Worm (Caenorhabditis elegans) whole organism, young adult: ENCODE measurements around the gene ZK856.18.
A peak's percentile ranks its signal among the peaks of the same experiment; 100 is the strongest.

Experiments used
- C17E4.6 ChIP-seq: fragments of 200-800 bp; sonication (Bioruptor generic); IDR thresholded peaks from 2 replicates; pipeline ENCODE4 v1.3.6; 2022; ENCODE audit warnings: missing genetic modification reagents, missing genetic modification characterization, missing compliant biosample characterization
- F55B11.4 ChIP-seq: sonication (generic microtip); optimal IDR thresholded peaks from 2 replicates; lab custom pipeline; 2016; ENCODE audit warnings: missing compliant biosample characterization, missing genetic modification characterization, borderline replicate concordance; ENCODE audit not compliant: insufficient read depth
- K11D2.4 ChIP-seq: fragments of 200-800 bp; sonication (Bioruptor generic); IDR thresholded peaks from 2 replicates; pipeline ENCODE4 v1.3.6; 2022; ENCODE audit warnings: missing genetic modification reagents, missing genetic modification characterization, missing compliant biosample characterization
- K12H6.12 ChIP-seq: fragments of 200-800 bp; sonication (Bioruptor generic); optimal IDR thresholded peaks from 2 replicates; lab custom pipeline; 2018; ENCODE audit warnings: mild to moderate bottlenecking, missing genetic modification characterization, missing compliant biosample characterization
- Y79H2A.3 ChIP-seq: fragments of 200-800 bp; sonication (Bioruptor generic); conservative IDR thresholded peaks from 2 replicates; pipeline ENCODE4 v1.3.6; 2022; ENCODE audit warnings: missing genetic modification reagents, missing genetic modification characterization, missing compliant biosample characterization
- Y95B8A.8 ChIP-seq: fragments of 200-800 bp; sonication (Bioruptor generic); IDR thresholded peaks from 2 replicates; pipeline ENCODE4 v1.3.6; 2022; ENCODE audit warnings: missing genetic modification reagents, missing genetic modification characterization, missing compliant biosample characterization
- attf-3 ChIP-seq: fragments of 200-800 bp; sonication (Bioruptor generic); conservative IDR thresholded peaks from 2 replicates; pipeline ENCODE4 v1.3.6; 2022; ENCODE audit warnings: missing genetic modification reagents, missing genetic modification characterization, missing compliant biosample characterization
- bed-1 ChIP-seq: fragments of 200-800 bp; sonication (Bioruptor generic); IDR thresholded peaks from 2 replicates; pipeline ENCODE4 v1.3.6; 2022; ENCODE audit warnings: missing genetic modification reagents, missing genetic modification characterization, missing compliant biosample characterization
- bed-2 ChIP-seq: fragments of 200-800 bp; sonication (Bioruptor generic); IDR thresholded peaks from 2 replicates; pipeline ENCODE4 v1.3.6; 2022; ENCODE audit warnings: missing genetic modification reagents, missing genetic modification characterization, missing compliant biosample characterization
- ceh-40 ChIP-seq: fragments of 200-800 bp; sonication (Bioruptor generic); IDR thresholded peaks from 2 replicates; pipeline ENCODE4 v1.3.6; 2022; ENCODE audit warnings: missing genetic modification characterization, missing compliant biosample characterization
- ceh-58 ChIP-seq: fragments of 200-800 bp; sonication (Bioruptor generic); IDR thresholded peaks from 2 replicates; pipeline ENCODE4 v1.3.6; 2022; ENCODE audit warnings: missing genetic modification characterization, missing compliant biosample characterization
- ceh-91 ChIP-seq: fragments of 200-800 bp; sonication (Bioruptor generic); IDR thresholded peaks from 2 replicates; pipeline ENCODE4 v1.3.6; 2022; ENCODE audit warnings: missing genetic modification reagents, missing genetic modification characterization, missing compliant biosample characterization
- chd-7 ChIP-seq: sonication (generic microtip); optimal IDR thresholded peaks from 2 replicates; lab custom pipeline; 2016; ENCODE audit warnings: mild to moderate bottlenecking, missing genetic modification characterization, moderate library complexity, missing compliant biosample characterization
- dpl-1 ChIP-seq: fragments of 150-350 bp; optimal IDR thresholded peaks from 2 replicates; lab custom pipeline; 2014; ENCODE audit warnings: missing biosample characterization, missing genetic modification reagents, missing genetic modification characterization
- egl-18 ChIP-seq: fragments of 200-800 bp; sonication (Bioruptor generic); IDR thresholded peaks from 2 replicates; pipeline ENCODE4 v1.3.6; 2022; ENCODE audit warnings: missing genetic modification reagents, missing genetic modification characterization, missing compliant biosample characterization
- ets-4 ChIP-seq: fragments of 200-800 bp; sonication (Bioruptor generic); optimal IDR thresholded peaks from 2 replicates; lab custom pipeline; 2018; ENCODE audit warnings: mild to moderate bottlenecking, missing genetic modification characterization, missing compliant biosample characterization
- him-1 ChIP-seq: sonication (generic microtip); optimal IDR thresholded peaks from 2 replicates; lab custom pipeline; 2016; ENCODE audit warnings: missing genotype, missing genetic modification reagents, missing genetic modification characterization, missing compliant biosample characterization
- hmg-1.2 ChIP-seq: fragments of 200-800 bp; sonication (Bioruptor generic); IDR thresholded peaks from 2 replicates; pipeline ENCODE4 v1.3.6; 2022; ENCODE audit warnings: missing genetic modification reagents, missing genetic modification characterization, missing compliant biosample characterization
- hmg-20 ChIP-seq: fragments of 200-800 bp; sonication (Bioruptor generic); IDR thresholded peaks from 2 replicates; pipeline ENCODE4 v1.3.6; 2022; ENCODE audit warnings: missing genetic modification reagents, missing genetic modification characterization, missing compliant biosample characterization
- hsf-1 ChIP-seq: fragments of 200-800 bp; sonication (Bioruptor generic); IDR thresholded peaks from 2 replicates; pipeline ENCODE4 v1.3.6; 2022; ENCODE audit warnings: missing genetic modification reagents, missing genetic modification characterization, missing compliant biosample characterization
- lag-1 ChIP-seq: fragments of 200-800 bp; sonication (Bioruptor generic); IDR thresholded peaks from 2 replicates; pipeline ENCODE4 v1.3.6; 2022; ENCODE audit warnings: missing genetic modification reagents, missing genetic modification characterization, missing compliant biosample characterization
- let-607 ChIP-seq, 2 experiments: fragments of 200-800 bp in 1 of 2; sonication (Bioruptor generic) in 1 of 2; sonication (generic microtip) in 1 of 2; optimal IDR thresholded peaks; 2 replicates each; lab custom pipeline; 2016 to 2018; ENCODE audit warnings: mild to moderate bottlenecking in 2 of 2, missing compliant biosample characterization in 2 of 2, missing genetic modification characterization in 2 of 2, moderate library complexity in 2 of 2, missing genotype in 1 of 2
- lin-35 ChIP-seq, 3 experiments: fragments of 150-350 bp in 2 of 3; sonication (generic microtip) in 1 of 3; optimal IDR thresholded peaks; 2 replicates each; lab custom pipeline; 2014 to 2018; ENCODE audit warnings: missing biosample characterization in 3 of 3, missing genetic modification characterization in 3 of 3, missing genetic modification reagents in 3 of 3
- lir-1 ChIP-seq: fragments of 200-800 bp; sonication (Bioruptor generic); conservative IDR thresholded peaks from 2 replicates; pipeline ENCODE4 v1.3.6; 2022; ENCODE audit warnings: missing genetic modification reagents, missing genetic modification characterization, missing compliant biosample characterization
- madf-10 ChIP-seq: sonication (generic microtip); optimal IDR thresholded peaks from 2 replicates; lab custom pipeline; 2016; ENCODE audit warnings: mild to moderate bottlenecking, missing genetic modification characterization, missing compliant biosample characterization
- madf-6 ChIP-seq: fragments of 200-800 bp; sonication (Bioruptor generic); IDR thresholded peaks from 2 replicates; pipeline ENCODE4 v1.3.6; 2022; ENCODE audit warnings: missing genetic modification reagents, missing genetic modification characterization, missing compliant biosample characterization
- nhr-120 ChIP-seq: fragments of 200-800 bp; sonication (Bioruptor generic); IDR thresholded peaks from 2 replicates; pipeline ENCODE4 v1.3.6; 2022; ENCODE audit warnings: missing genetic modification characterization, missing compliant biosample characterization
- nhr-80 ChIP-seq: sonication (generic microtip); optimal IDR thresholded peaks from 2 replicates; lab custom pipeline; 2016; ENCODE audit warnings: missing genetic modification characterization, missing compliant biosample characterization
- nhr-90 ChIP-seq: sonication (generic microtip); optimal IDR thresholded peaks from 2 replicates; lab custom pipeline; 2016; ENCODE audit warnings: missing genotype, mild to moderate bottlenecking, missing genetic modification characterization, missing compliant biosample characterization
- pha-4 ChIP-seq: fragments of 150-350 bp; sonication (generic microtip); optimal IDR thresholded peaks from 2 replicates; lab custom pipeline; 2014; ENCODE audit warnings: missing biosample characterization, missing genetic modification reagents, missing genetic modification characterization
- rpc-1 ChIP-seq, 2 experiments: fragments of 150-350 bp in 1 of 2; sonication (generic microtip) in 1 of 2; optimal IDR thresholded peaks; 2 replicates each; lab custom pipeline; 2014 to 2018; ENCODE audit warnings: missing biosample characterization in 1 of 2, missing genetic modification characterization in 1 of 2, missing genetic modification reagents in 1 of 2, missing genotype in 1 of 2
- sea-2 ChIP-seq: fragments of 200-800 bp; sonication (Bioruptor generic); IDR thresholded peaks from 2 replicates; pipeline ENCODE4 v1.3.6; 2022; ENCODE audit warnings: missing genetic modification characterization, missing compliant biosample characterization
- snpc-3.4 ChIP-seq: sonication (generic microtip); optimal IDR thresholded peaks from 2 replicates; lab custom pipeline; 2017; ENCODE audit warnings: missing genetic modification characterization, mild to moderate bottlenecking, missing compliant biosample characterization, antibody characterized with exemption, moderate library complexity, missing genotype, missing genetic modification reagents
- somi-1 ChIP-seq: fragments of 200-800 bp; sonication (Bioruptor generic); optimal IDR thresholded peaks from 2 replicates; lab custom pipeline; 2018; ENCODE audit warnings: mild to moderate bottlenecking, missing genetic modification characterization, missing compliant biosample characterization
- tlf-1 ChIP-seq: fragments of 200-800 bp; sonication (Bioruptor generic); optimal IDR thresholded peaks from 2 replicates; lab custom pipeline; 2018; ENCODE audit warnings: mild to moderate bottlenecking, missing genetic modification characterization, missing compliant biosample characterization
- zim-3 ChIP-seq: sonication (generic microtip); optimal IDR thresholded peaks from 2 replicates; lab custom pipeline; 2017; ENCODE audit warnings: mild to moderate bottlenecking, missing genetic modification characterization, moderate library complexity, missing compliant biosample characterization
- ztf-26 ChIP-seq: sonication (generic microtip); optimal IDR thresholded peaks from 2 replicates; lab custom pipeline; 2017; ENCODE audit warnings: missing genetic modification characterization, missing compliant biosample characterization
- ztf-6 ChIP-seq: fragments of 200-800 bp; sonication (Bioruptor generic); IDR thresholded peaks from 2 replicates; pipeline ENCODE4 v1.3.6; 2022; ENCODE audit warnings: missing genetic modification reagents, missing genetic modification characterization, missing compliant biosample characterization

ZK856.18 gene

DNA sequence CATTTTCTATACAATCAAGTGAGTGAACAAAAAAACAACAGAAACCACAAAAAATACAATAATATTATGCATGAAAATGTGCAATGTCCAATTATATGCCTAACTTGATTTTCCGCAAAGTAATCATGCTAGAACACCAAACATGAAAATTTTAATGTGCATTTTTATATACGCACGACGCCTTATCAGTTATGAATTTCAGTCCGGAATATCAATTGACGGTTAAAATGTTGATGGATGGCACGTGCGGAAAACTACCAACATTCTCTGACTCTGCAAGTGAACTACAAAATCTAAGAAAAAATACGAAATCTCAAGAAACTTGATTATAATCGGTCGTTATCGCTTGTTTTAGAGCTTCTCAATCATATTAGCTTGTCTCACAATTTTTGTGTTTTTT, 25.8 kb downstream of the ZK856.18 start:
- no peak for TF ChIP-seq bed-2 (GFP tag; lab: Robert Waterston, UW)
- no peak for TF ChIP-seq lag-1 (GFP tag; lab: Robert Waterston, UW)
- no peak for TF ChIP-seq rpc-1 (optimal IDR thresholded peaks at IDR 0.05; lab: Kevin White, UChicago)
- TF ChIP-seq rpc-1 (tag; optimal IDR thresholded peaks at IDR 0.05; lab: Kevin White, UChicago) = no peak
- TF ChIP-seq nhr-80 (tag; lab: Kevin White, UChicago) = peak; percentile 56
- TF ChIP-seq attf-3 (GFP tag; lab: Robert Waterston, UW) = no peak
- no peak for TF ChIP-seq lir-1 (GFP tag; lab: Robert Waterston, UW)
- TF ChIP-seq dpl-1 (GFP tag; lab: Kevin White, UChicago) = no peak
- TF ChIP-seq, all 124 proteins: peak for 1

DNA sequence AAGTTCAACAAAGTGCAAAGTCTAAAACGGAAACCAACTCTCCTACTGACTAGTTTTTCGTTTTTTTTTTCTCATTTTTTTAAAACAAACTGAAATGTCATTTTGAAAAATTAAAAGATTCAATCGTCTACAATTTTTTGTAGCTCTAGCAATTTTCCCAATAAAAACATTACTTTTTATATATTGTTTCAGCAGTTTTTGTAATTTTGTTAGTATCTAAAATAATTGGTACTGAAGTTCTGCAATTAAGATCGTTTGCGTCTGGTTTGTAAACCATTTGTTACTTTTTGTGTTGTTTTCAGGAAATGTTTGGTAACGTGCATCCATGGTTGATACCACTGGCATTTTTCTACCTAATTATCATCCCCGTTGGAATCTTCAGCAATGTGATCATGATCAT, 27.3 kb downstream of the ZK856.18 start, which contains the start of gene srsx-30:
Gene srsx-30, plus strand, starts transcription at position 301 of the 400 bp plus-strand sequence.
- TF ChIP-seq bed-1 (GFP tag; lab: Robert Waterston, UW) (no peak), tlf-1 (no peak), ets-4 (no peak), egl-18 (GFP tag; lab: Robert Waterston, UW) (no peak), Y95B8A.8 (no peak), ztf-26 (tag; lab: Kevin White, UChicago) (no peak), pha-4 (no peak), ceh-58 (no peak), hmg-1.2 (GFP tag; lab: Robert Waterston, UW) (no peak), ceh-91 (GFP tag; lab: Robert Waterston, UW) (no peak), lir-1 (GFP tag; lab: Robert Waterston, UW) (no peak), snpc-3.4 (tag; lab: Kevin White, UChicago) (no peak), K11D2.4 (GFP tag; lab: Robert Waterston, UW) (no peak)

DNA sequence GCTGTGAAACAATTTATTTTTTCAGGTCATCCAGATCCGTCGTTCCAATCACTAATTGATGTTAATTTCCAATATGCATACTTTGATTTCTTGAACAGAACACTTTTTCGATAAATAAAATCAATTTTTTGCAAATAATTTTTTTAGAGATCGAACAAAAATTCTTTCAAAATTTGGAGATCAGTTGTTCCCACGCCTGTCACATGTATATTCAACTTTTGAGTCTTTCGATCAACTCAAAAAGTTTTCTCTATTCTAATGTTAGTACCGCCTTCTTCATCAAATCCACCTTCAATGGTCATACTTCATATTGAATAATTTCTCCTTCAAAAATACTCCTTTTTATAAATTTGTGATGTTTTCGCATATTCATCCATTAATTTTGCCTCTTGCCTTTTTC, 31.1 kb downstream of the ZK856.18 start, which contains the start of gene srsx-29:
Gene srsx-29, plus strand, starts transcription at position 301 of the 400 bp plus-strand sequence.
- TF ChIP-seq ceh-40 (GFP tag; lab: Robert Waterston, UW) (no peak), sea-2 (GFP tag; lab: Robert Waterston, UW) (no peak), ceh-91 (GFP tag; lab: Robert Waterston, UW) (no peak)

DNA sequence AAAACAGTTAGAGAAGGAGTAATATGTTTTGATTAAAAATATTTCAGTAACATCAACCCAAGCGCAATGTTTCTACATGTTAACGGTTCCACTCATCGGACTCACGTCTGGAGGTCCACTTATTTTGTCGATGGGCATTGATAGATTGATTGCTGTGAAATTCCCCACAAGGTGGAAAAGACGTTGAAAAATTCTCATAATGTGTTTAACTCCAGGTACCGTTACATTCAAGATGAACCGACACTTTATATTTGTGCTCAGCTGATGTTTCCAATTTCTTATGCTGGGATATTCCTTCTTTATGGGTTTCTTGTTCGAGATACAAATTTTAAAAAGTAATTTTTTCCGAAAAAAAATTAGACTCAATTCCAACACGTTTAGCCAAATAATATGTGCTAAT, 32.7 kb downstream of the ZK856.18 start:
- TF ChIP-seq lin-35 (GFP tag; optimal IDR thresholded peaks at IDR 0.05; lab: Kevin White, UChicago) = no peak

DNA sequence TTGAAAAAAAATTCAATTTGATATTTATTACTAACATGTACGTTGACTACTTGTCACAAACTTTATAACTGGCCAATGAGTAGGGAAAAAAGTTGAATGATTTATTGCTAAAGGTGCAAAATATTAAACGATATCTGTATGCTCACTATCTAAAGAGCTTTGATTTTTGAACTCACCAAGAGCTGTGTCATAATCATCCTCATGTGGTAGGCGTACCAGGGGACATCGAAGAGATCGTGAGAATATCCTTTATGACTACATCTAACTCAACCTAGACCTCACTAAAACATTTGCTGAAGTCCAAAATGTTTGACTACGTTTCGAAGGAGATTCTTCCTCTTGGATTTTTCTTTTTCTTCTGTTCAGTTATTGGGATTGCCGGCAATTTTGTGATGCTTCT, 33.5 kb downstream of the ZK856.18 start, which contains the start of gene srsx-28:
Gene srsx-28, plus strand, starts transcription at position 301 of the 400 bp plus-strand sequence.
- no peak for TF ChIP-seq madf-6 (GFP tag; lab: Robert Waterston, UW)
- TF ChIP-seq chd-7 (tag; lab: Kevin White, UChicago) = no peak
- no peak for TF ChIP-seq K12H6.12 (tag; lab: Kevin White, UChicago)
- TF ChIP-seq somi-1 (GFP tag; lab: Kevin White, UChicago) = no peak
- TF ChIP-seq Y79H2A.3 (GFP tag; lab: Robert Waterston, UW) = no peak
- TF ChIP-seq nhr-120 (GFP tag; lab: Robert Waterston, UW) = no peak
- no peak for TF ChIP-seq F55B11.4
- TF ChIP-seq C17E4.6 (GFP tag; lab: Robert Waterston, UW) = no peak
- no peak for TF ChIP-seq rpc-1 (optimal IDR thresholded peaks at IDR 0.05; lab: Kevin White, UChicago)
- no peak for TF ChIP-seq rpc-1 (tag; optimal IDR thresholded peaks at IDR 0.05; lab: Kevin White, UChicago)
- no peak for TF ChIP-seq let-607 (tag; optimal IDR thresholded peaks at IDR 0.05; lab: Kevin White, UChicago)
- TF ChIP-seq tlf-1 = no peak
- no peak for TF ChIP-seq ceh-40 (GFP tag; lab: Robert Waterston, UW)
- TF ChIP-seq ztf-6 = no peak
- no peak for TF ChIP-seq bed-2 (GFP tag; lab: Robert Waterston, UW)
- no peak for TF ChIP-seq zim-3 (tag; lab: Kevin White, UChicago)
- no peak for TF ChIP-seq hsf-1
- TF ChIP-seq him-1 (tag; lab: Kevin White, UChicago) = no peak
- no peak for TF ChIP-seq madf-10
- no peak for TF ChIP-seq hmg-20 (GFP tag; lab: Robert Waterston, UW)
- TF ChIP-seq nhr-90 (tag; lab: Kevin White, UChicago) = no peak
